Fruit fly (Drosophila melanogaster): ENCODE measurements around the gene eEF1alpha2.

eEF1alpha2 gene

dm6 chr3R:31697606-31698005 is 40.7 kb upstream of the eEF1alpha2 start:
- TF ChIP-seq pad (GFP tag; optimal IDR thresholded peaks at IDR 0.05) (no peak), Mnt (GFP tag; optimal IDR thresholded peaks at IDR 0.05) (no peak), CG7045 (GFP tag; optimal IDR thresholded peaks at IDR 0.05) (no peak), CG5204 (GFP tag; optimal IDR thresholded peaks at IDR 0.05) (no peak), Crg-1 (GFP tag; optimal IDR thresholded peaks at IDR 0.05) (no peak), CG1620 (GFP tag; optimal IDR thresholded peaks at IDR 0.05) (no peak), toe (GFP tag; optimal IDR thresholded peaks at IDR 0.05) (no peak), bab1 (GFP tag; optimal IDR thresholded peaks at IDR 0.05) (no peak), kay (GFP tag; ENCODE audit: borderline replicate concordance) (no peak), ovo (GFP tag; optimal IDR thresholded peaks at IDR 0.05) (no peak), cic (GFP tag; optimal IDR thresholded peaks at IDR 0.05) (no peak), CG7101 (tag; optimal IDR thresholded peaks at IDR 0.05) (no peak), CG11617 (GFP tag; optimal IDR thresholded peaks at IDR 0.05) (no peak), cnc (optimal IDR thresholded peaks at IDR 0.05) (no peak), tj (GFP tag; optimal IDR thresholded peaks at IDR 0.05) (no peak), CG14711 (tag; optimal IDR thresholded peaks at IDR 0.05) (no peak), CG12768 (GFP tag; optimal IDR thresholded peaks at IDR 0.05) (no peak)

dm6 chr3R:31698143-31698776 is 40.0 kb upstream of the eEF1alpha2 start:
- TF ChIP-seq tj (GFP tag; optimal IDR thresholded peaks at IDR 0.05): no peak
- no peak for TF ChIP-seq Crg-1 (GFP tag; optimal IDR thresholded peaks at IDR 0.05)
- no peak for TF ChIP-seq CG14711 (tag; optimal IDR thresholded peaks at IDR 0.05)
- TF ChIP-seq CG11617 (GFP tag; optimal IDR thresholded peaks at IDR 0.05): no peak
- no peak for TF ChIP-seq CG5204 (GFP tag; optimal IDR thresholded peaks at IDR 0.05)
- TF ChIP-seq cnc (optimal IDR thresholded peaks at IDR 0.05): no peak

- no peak for TF ChIP-seq toe (GFP tag; optimal IDR thresholded peaks at IDR 0.05)
- no peak for TF ChIP-seq pad (GFP tag; optimal IDR thresholded peaks at IDR 0.05)
- TF ChIP-seq CG12768 (GFP tag; optimal IDR thresholded peaks at IDR 0.05): no peak
- no peak for TF ChIP-seq CG33017 (tag; optimal IDR thresholded peaks at IDR 0.05)
- no peak for TF ChIP-seq Clk (GFP tag; optimal IDR thresholded peaks at IDR 0.05)
- TF ChIP-seq CG14711 (tag; optimal IDR thresholded peaks at IDR 0.05): no peak
- TF ChIP-seq cnc (optimal IDR thresholded peaks at IDR 0.05): no peak
- no peak for TF ChIP-seq ovo (GFP tag; optimal IDR thresholded peaks at IDR 0.05)
- no peak for TF ChIP-seq cic (GFP tag; optimal IDR thresholded peaks at IDR 0.05)
- no peak for TF ChIP-seq Mnt (GFP tag; optimal IDR thresholded peaks at IDR 0.05)
- no peak for TF ChIP-seq CG11617 (GFP tag; optimal IDR thresholded peaks at IDR 0.05)
- no peak for TF ChIP-seq Crg-1 (GFP tag; optimal IDR thresholded peaks at IDR 0.05)
- TF ChIP-seq bab1 (GFP tag; optimal IDR thresholded peaks at IDR 0.05): no peak
- no peak for TF ChIP-seq CG1620 (GFP tag; optimal IDR thresholded peaks at IDR 0.05)
- TF ChIP-seq CG5204 (GFP tag; optimal IDR thresholded peaks at IDR 0.05): no peak
Measured at dm6 chr3R:31700212-31700611, 38.1 kb upstream of the eEF1alpha2 start.

dm6 chr3R:31701934-31702333 is 36.3 kb upstream of the eEF1alpha2 start:
- TF ChIP-seq bab1 (GFP tag; optimal IDR thresholded peaks at IDR 0.05) (no peak), cnc (optimal IDR thresholded peaks at IDR 0.05) (no peak), CG14711 (tag; optimal IDR thresholded peaks at IDR 0.05) (no peak), Hr96 (GFP tag; optimal IDR thresholded peaks at IDR 0.05) (no peak), ovo (GFP tag; optimal IDR thresholded peaks at IDR 0.05) (no peak), CG7045 (GFP tag; optimal IDR thresholded peaks at IDR 0.05) (no peak), CG5204 (GFP tag; optimal IDR thresholded peaks at IDR 0.05) (no peak), kay (GFP tag; ENCODE audit: borderline replicate concordance) (no peak)

- TF ChIP-seq CG5204 (GFP tag; optimal IDR thresholded peaks at IDR 0.05): no peak
- no peak for TF ChIP-seq CG11617 (GFP tag; optimal IDR thresholded peaks at IDR 0.05)
- TF ChIP-seq CG14711 (tag; optimal IDR thresholded peaks at IDR 0.05): no peak
- no peak for TF ChIP-seq CG1620 (GFP tag; optimal IDR thresholded peaks at IDR 0.05)
- no peak for TF ChIP-seq toe (GFP tag; optimal IDR thresholded peaks at IDR 0.05)
- TF ChIP-seq CG7045 (GFP tag; optimal IDR thresholded peaks at IDR 0.05): no peak
- TF ChIP-seq pad (GFP tag; optimal IDR thresholded peaks at IDR 0.05): no peak
- TF ChIP-seq ovo (GFP tag; optimal IDR thresholded peaks at IDR 0.05): no peak
- TF ChIP-seq Clk (GFP tag; optimal IDR thresholded peaks at IDR 0.05): no peak
- no peak for TF ChIP-seq CG7101 (tag; optimal IDR thresholded peaks at IDR 0.05)
- TF ChIP-seq cnc (optimal IDR thresholded peaks at IDR 0.05): no peak
- no peak for TF ChIP-seq Crg-1 (GFP tag; optimal IDR thresholded peaks at IDR 0.05)
- TF ChIP-seq kay (GFP tag; ENCODE audit: borderline replicate concordance): no peak
- no peak for TF ChIP-seq tj (GFP tag; optimal IDR thresholded peaks at IDR 0.05)
Measured at dm6 chr3R:31703370-31703769, 34.9 kb upstream of the eEF1alpha2 start.

- TF ChIP-seq cic (GFP tag; optimal IDR thresholded peaks at IDR 0.05): no peak
- TF ChIP-seq CG7101 (tag; optimal IDR thresholded peaks at IDR 0.05): no peak
- TF ChIP-seq CG11617 (GFP tag; optimal IDR thresholded peaks at IDR 0.05): no peak
Measured at dm6 chr3R:31704524-31705215, 33.6 kb upstream of the eEF1alpha2 start.
